Fruit fly (Drosophila melanogaster): ENCODE results near the gene CG43448.

CG43448 gene

DNA sequence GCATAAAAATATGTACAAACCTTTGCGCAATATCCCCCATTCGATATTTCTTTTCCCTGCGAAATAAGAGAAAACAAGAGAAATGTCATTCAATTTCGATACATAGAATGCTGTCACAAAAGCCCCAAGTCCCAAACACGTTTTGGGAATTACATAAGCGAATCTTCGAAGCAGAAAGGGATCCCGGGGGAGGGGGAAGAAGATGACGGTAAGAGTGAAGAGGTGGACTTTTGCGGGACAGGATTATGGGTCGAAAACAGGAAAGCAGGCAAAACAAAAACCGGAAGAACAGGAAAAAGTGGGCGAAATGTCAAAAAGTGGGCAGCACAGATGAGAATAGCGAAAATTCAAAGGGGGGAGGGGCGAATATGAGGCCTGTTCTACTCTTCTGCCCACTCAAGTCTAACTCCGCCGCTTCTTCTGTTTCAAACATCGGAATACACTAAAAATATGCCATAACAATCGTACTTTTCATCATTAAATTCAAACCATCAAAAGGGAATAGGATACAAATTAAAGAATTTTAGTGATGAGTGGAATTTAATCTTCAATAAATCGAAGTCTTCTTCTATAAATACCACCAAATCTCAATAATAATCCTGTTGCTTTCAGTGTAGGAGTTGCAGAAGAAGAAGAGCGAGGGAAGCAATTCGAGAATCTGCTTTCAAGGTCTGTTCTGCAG lies 34.8 kb upstream of the CG43448 start (continued):
- TF ChIP-seq CG4318 (GFP tag; optimal IDR thresholded peaks at IDR 0.05) (peak; percentile 77), CG11294 (GFP tag; IDR thresholded peaks at IDR 0.05) (peak; percentile 73), CG16779 (tag; optimal IDR thresholded peaks at IDR 0.05) (peak; percentile 93), Blimp-1 (GFP tag; optimal IDR thresholded peaks at IDR 0.05) (no peak), acj6 (GFP tag; optimal IDR thresholded peaks at IDR 0.05) (peak; percentile 97), Ets96B (tag; optimal IDR thresholded peaks at IDR 0.05) (peak; percentile 99), Eip93F (GFP tag; optimal IDR thresholded peaks at IDR 0.05) (peak; percentile 19), Eip78C (GFP tag) (peak; percentile 99), Lpt (GFP tag; optimal IDR thresholded peaks at IDR 0.05) (peak; percentile 95)

DNA sequence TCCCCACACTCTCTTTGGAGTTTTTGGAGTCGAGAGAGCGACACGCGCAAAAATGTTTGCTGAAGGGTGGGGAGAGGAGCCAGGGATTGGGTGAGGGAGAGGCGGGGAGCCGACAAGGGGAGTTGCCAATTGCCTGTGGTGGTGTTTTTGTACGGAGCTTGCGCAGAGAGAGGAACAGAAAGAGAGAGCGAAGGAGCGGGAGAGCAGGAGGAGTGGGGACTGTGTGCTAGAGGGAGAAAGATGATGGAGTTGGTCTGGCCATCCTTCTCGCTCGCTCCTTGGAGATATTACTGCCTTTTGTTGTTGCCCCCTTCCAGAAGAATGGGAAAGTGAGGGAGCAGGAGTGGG lies 33.6 kb upstream of the CG43448 start:
- TF ChIP-seq Ets96B (tag; optimal IDR thresholded peaks at IDR 0.05) (no peak), Lpt (GFP tag; optimal IDR thresholded peaks at IDR 0.05) (no peak), eg (GFP tag; IDR thresholded peaks at IDR 0.05) (no peak), Blimp-1 (GFP tag; optimal IDR thresholded peaks at IDR 0.05) (peak; percentile 99), salr (GFP tag; optimal IDR thresholded peaks at IDR 0.05) (peak in 1 of 2 experiments; percentile 4), Smox (GFP tag; optimal IDR thresholded peaks at IDR 0.05) (peak; percentile 11), CG9139 (GFP tag; optimal IDR thresholded peaks at IDR 0.05) (no peak), achi (GFP tag; optimal IDR thresholded peaks at IDR 0.05) (peak; percentile 3), CG6163 (GFP tag; IDR thresholded peaks at IDR 0.05) (no peak; the same call in 2 of the 3 replicates), ss (GFP tag; optimal IDR thresholded peaks at IDR 0.05) (peak in 1 of 2 experiments; percentile 26), CG11294 (GFP tag; IDR thresholded peaks at IDR 0.05) (no peak), svp (GFP tag) (peak; percentile 20), dsx (GFP tag; optimal IDR thresholded peaks at IDR 0.05; ENCODE audit: poor library complexity, severe bottlenecking) (peak; percentile 62), vri (GFP tag; optimal IDR thresholded peaks at IDR 0.05) (peak; percentile 84), Met (GFP tag; optimal IDR thresholded peaks at IDR 0.05) (peak; percentile 100), pdm3 (GFP tag; optimal IDR thresholded peaks at IDR 0.05) (no peak), Sox102F (GFP tag; optimal IDR thresholded peaks at IDR 0.05) (no peak), topi (GFP tag; optimal IDR thresholded peaks at IDR 0.05) (no peak), CG7368 (GFP tag; optimal IDR thresholded peaks at IDR 0.05) (peak; percentile 13), Eip75B (GFP tag; optimal IDR thresholded peaks at IDR 0.05) (no peak), CG10631 (GFP tag; optimal IDR thresholded peaks at IDR 0.05) (no peak), Eip78C (GFP tag) (peak; percentile 53)

DNA sequence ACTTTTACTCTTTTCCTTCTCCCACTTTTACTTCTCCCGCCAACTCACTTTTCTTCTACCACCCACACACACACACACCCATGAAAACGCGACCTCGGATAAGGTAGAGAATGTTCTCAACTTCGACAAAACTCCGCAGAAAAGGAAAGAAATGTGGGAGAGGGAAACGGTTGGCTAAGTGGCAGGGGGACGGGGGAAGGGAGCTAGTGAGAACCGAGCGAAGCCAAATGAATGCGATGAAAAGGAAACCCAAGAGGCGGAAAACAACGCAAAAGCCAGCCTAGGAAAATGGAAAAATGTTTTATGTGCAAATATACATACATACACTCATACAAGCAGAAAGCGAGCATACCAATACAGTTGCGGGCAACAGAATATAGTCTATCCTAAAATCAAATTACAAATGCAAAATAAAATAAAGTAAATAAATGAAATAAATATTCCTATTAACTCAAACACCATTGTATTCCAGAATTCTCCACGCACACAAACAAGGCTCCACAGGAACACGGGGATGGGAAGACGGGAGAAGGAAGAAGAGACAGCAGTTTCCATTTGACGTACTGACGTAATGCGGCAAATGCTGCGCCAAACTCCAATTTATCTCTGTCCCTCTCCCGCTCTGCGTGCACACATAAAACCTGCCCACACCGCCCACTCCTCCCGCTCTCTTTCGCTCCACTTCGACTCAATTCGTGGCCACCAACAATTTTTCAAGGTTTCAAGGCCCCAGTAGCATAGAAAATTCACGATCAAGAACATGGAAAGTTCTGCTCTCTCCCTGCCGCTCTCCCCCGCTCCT lies 33.0 kb upstream of the CG43448 start:
- TF ChIP-seq ss (GFP tag; optimal IDR thresholded peaks at IDR 0.05) (peak; percentile 49 to 61), CG7368 (GFP tag; optimal IDR thresholded peaks at IDR 0.05) (peak; percentile 6), CG10631 (GFP tag; optimal IDR thresholded peaks at IDR 0.05) (peak; percentile 64), cyc (GFP tag; optimal IDR thresholded peaks at IDR 0.05) (no peak), spab (GFP tag; optimal IDR thresholded peaks at IDR 0.05) (peak; percentile 66), Met (GFP tag; optimal IDR thresholded peaks at IDR 0.05) (no peak), Eip78C (GFP tag) (peak; percentile 25), Sox102F (GFP tag; optimal IDR thresholded peaks at IDR 0.05) (peak; percentile 2), CG8632 (GFP tag; optimal IDR thresholded peaks at IDR 0.05) (peak; percentile 34), fd85E (GFP tag; optimal IDR thresholded peaks at IDR 0.05) (no peak), lz (GFP tag; optimal IDR thresholded peaks at IDR 0.05) (peak; percentile 23), Sox15 (GFP tag; optimal IDR thresholded peaks at IDR 0.05) (no peak), Hr4 (GFP tag; optimal IDR thresholded peaks at IDR 0.05) (peak; percentile 55), salr (GFP tag; optimal IDR thresholded peaks at IDR 0.05) (peak in 1 of 2 experiments; percentile 15), Ets21C (GFP tag; optimal IDR thresholded peaks at IDR 0.05) (peak; percentile 7), Blimp-1 (GFP tag; optimal IDR thresholded peaks at IDR 0.05) (no peak), Eip75B (GFP tag; optimal IDR thresholded peaks at IDR 0.05) (peak; percentile 56), CG11294 (GFP tag; IDR thresholded peaks at IDR 0.05) (no peak), dac (GFP tag; optimal IDR thresholded peaks at IDR 0.05) (peak; percentile 25), CG6854 (GFP tag; optimal IDR thresholded peaks at IDR 0.05) (peak; percentile 40), svp (GFP tag) (peak; percentile 46), CG16779 (tag; optimal IDR thresholded peaks at IDR 0.05) (no peak), net (GFP tag; optimal IDR thresholded peaks at IDR 0.05) (no peak), CG32006 (GFP tag; optimal IDR thresholded peaks at IDR 0.05) (peak; percentile 75), CG31627 (GFP tag; optimal IDR thresholded peaks at IDR 0.05) (peak; percentile 6), CG1621 (tag; optimal IDR thresholded peaks at IDR 0.05) (peak; percentile 58), fd59A (GFP tag; optimal IDR thresholded peaks at IDR 0.05) (peak; percentile 48), Eip93F (GFP tag; optimal IDR thresholded peaks at IDR 0.05) (no peak), Ets96B (tag; optimal IDR thresholded peaks at IDR 0.05) (peak; percentile 63), Hr38 (GFP tag; optimal IDR thresholded peaks at IDR 0.05) (no peak), CG11762 (GFP tag; optimal IDR thresholded peaks at IDR 0.05; ENCODE audit: insufficient read depth) (peak; percentile 18)
